Worm (Caenorhabditis elegans) whole organism, L4 larva: ENCODE data around the gene let-767.

Experiments
- ZK337.2 ChIP-seq: fragments of 200-800 bp; sonication (Bioruptor generic); IDR thresholded peaks from 2 replicates; pipeline ENCODE4 v1.3.6; 2022; ENCODE audit warnings: missing genetic modification reagents, missing genetic modification characterization, missing compliant biosample characterization
- aly-2 ChIP-seq: sonication (generic microtip); optimal IDR thresholded peaks from 2 replicates; lab custom pipeline; 2018; ENCODE audit warnings: missing biosample characterization, missing genetic modification characterization
- ama-1 ChIP-seq: fragments of 150-350 bp; optimal IDR thresholded peaks from 2 replicates; lab custom pipeline; 2014; ENCODE audit warnings: inconsistent platforms, mixed read lengths
- egl-27 ChIP-seq: sonication (generic microtip); optimal IDR thresholded peaks from 3 replicates; lab custom pipeline; 2017; ENCODE audit warnings: missing biosample characterization, missing genetic modification reagents, missing genetic modification characterization
- lin-1 ChIP-seq: fragments of 200-800 bp; sonication (Bioruptor generic); IDR thresholded peaks from 2 replicates; pipeline ENCODE4 v1.3.6; 2022; ENCODE audit warnings: missing genetic modification reagents, missing genetic modification characterization, missing compliant biosample characterization
- nhr-11 ChIP-seq: fragments of 150-350 bp; optimal IDR thresholded peaks from 2 replicates; lab custom pipeline; 2014; ENCODE audit warnings: missing biosample characterization, missing genetic modification characterization
- nhr-237 ChIP-seq: sonication (generic microtip); optimal IDR thresholded peaks from 2 replicates; lab custom pipeline; 2017; ENCODE audit warnings: missing biosample characterization, missing genetic modification characterization
- nhr-25 ChIP-seq: sonication (generic microtip); optimal IDR thresholded peaks from 2 replicates; lab custom pipeline; 2017; ENCODE audit warnings: missing genetic modification characterization, mild to moderate bottlenecking, missing compliant biosample characterization, antibody characterized with exemption, moderate library complexity, borderline replicate concordance; ENCODE audit not compliant: insufficient read depth
- unc-39 ChIP-seq: sonication (generic microtip); optimal IDR thresholded peaks from 2 replicates; lab custom pipeline; 2017; ENCODE audit warnings: missing biosample characterization, missing genetic modification characterization
- unc-62 ChIP-seq, 3 experiments: fragments of 150-350 bp in 1 of 3; sonication (generic microtip); optimal IDR thresholded peaks in 2 of 3; peaks in 1 of 3; 1 replicate in 1 of 3; 2 replicates in 2 of 3; lab custom pipeline; 2014 to 2017; ENCODE audit warnings: missing biosample characterization in 3 of 3, missing genetic modification characterization in 3 of 3, missing genetic modification reagents in 3 of 3, missing genotype in 1 of 3

ce11 chrIII:6297599-6297998 is 42.2 kb downstream of the let-767 start:
- TF ChIP-seq nhr-25 (tag; lab: Kevin White, UChicago), result no peak
- TF ChIP-seq aly-2 (tag; lab: Kevin White, UChicago), result no peak
- no peak for TF ChIP-seq ZK337.2 (GFP tag; lab: Robert Waterston, UW)
- TF ChIP-seq unc-39, result no peak
- no peak for TF ChIP-seq ama-1
- no peak for TF ChIP-seq nhr-11 (tag; lab: Kevin White, UChicago)
- no peak for TF ChIP-seq egl-27
- TF ChIP-seq lin-1 (GFP tag; lab: Robert Waterston, UW), result no peak
- TF ChIP-seq unc-62 (GFP tag; optimal IDR thresholded peaks at IDR 0.05 in 1 of 2; lab: Kevin White, UChicago), result peak in 1 of 2 experiments; percentile 91
- TF ChIP-seq unc-62 (tag; optimal IDR thresholded peaks at IDR 0.05; lab: Kevin White, UChicago), result no peak
- no peak for TF ChIP-seq nhr-237 (tag; lab: Kevin White, UChicago)
